Fruit fly (Drosophila melanogaster) whole organism, prepupa: ENCODE measurements around the gene Bdp1.

ENCODE experiments used
- CG10631 ChIP-seq: fragments of 200-800 bp; sonication (Bioruptor generic); optimal IDR thresholded peaks from 2 replicates; lab custom pipeline; 2016; ENCODE audit warnings: missing biosample characterization, missing genetic modification characterization
- CG10669 ChIP-seq: fragments of 200-800 bp; sonication (Bioruptor generic); optimal IDR thresholded peaks from 3 replicates; lab custom pipeline; 2018; ENCODE audit warnings: missing biosample characterization, mild to moderate bottlenecking, missing genetic modification characterization, moderate library complexity
- CG11902 ChIP-seq: fragments of 200-800 bp; sonication (Bioruptor generic); optimal IDR thresholded peaks from 3 replicates; lab custom pipeline; 2016; ENCODE audit warnings: missing biosample characterization, missing genetic modification characterization
- CG15336 ChIP-seq: fragments of 200-800 bp; sonication (Bioruptor generic); IDR thresholded peaks from 2 replicates; pipeline ENCODE4 v1.3.6; 2022; ENCODE audit warnings: missing biosample characterization, missing genetic modification characterization
- CG16779 ChIP-seq: fragments of 200-800 bp; sonication (Bioruptor generic); optimal IDR thresholded peaks from 3 replicates; lab custom pipeline; 2017; ENCODE audit warnings: missing biosample characterization, mild to moderate bottlenecking, missing genetic modification characterization
- CG3032 ChIP-seq: fragments of 200-800 bp; optimal IDR thresholded peaks from 2 replicates; lab custom pipeline; 2019; ENCODE audit warnings: missing biosample characterization, mild to moderate bottlenecking, missing genetic modification characterization, moderate library complexity
- CG31627 ChIP-seq: fragments of 200-800 bp; sonication (Bioruptor generic); optimal IDR thresholded peaks from 3 replicates; lab custom pipeline; 2016; ENCODE audit warnings: missing biosample characterization, missing genetic modification characterization
- CG32006 ChIP-seq: fragments of 200-800 bp; sonication (Bioruptor generic); optimal IDR thresholded peaks from 3 replicates; lab custom pipeline; 2017; ENCODE audit warnings: missing biosample characterization, mild to moderate bottlenecking, missing genetic modification characterization
- CG34406 ChIP-seq: fragments of 200-800 bp; sonication (Bioruptor generic); optimal IDR thresholded peaks from 3 replicates; lab custom pipeline; 2016; ENCODE audit warnings: missing biosample characterization, missing genetic modification characterization
- CG3919 ChIP-seq: fragments of 200-800 bp; sonication (Bioruptor generic); optimal IDR thresholded peaks from 3 replicates; lab custom pipeline; 2016; ENCODE audit warnings: missing biosample characterization, missing genetic modification characterization
- CG4318 ChIP-seq: fragments of 200-800 bp; sonication (Bioruptor generic); optimal IDR thresholded peaks from 3 replicates; lab custom pipeline; 2017; ENCODE audit warnings: missing biosample characterization, mild to moderate bottlenecking, missing genetic modification characterization
- CG6163 ChIP-seq: fragments of 200-800 bp; sonication (Bioruptor generic); IDR thresholded peaks from 3 replicates; pipeline ENCODE4 v1.3.6; 2022; ENCODE audit warnings: missing biosample characterization, missing genetic modification characterization
- CG6276 ChIP-seq: fragments of 200-800 bp; sonication (Bioruptor generic); optimal IDR thresholded peaks from 2 replicates; lab custom pipeline; 2017; ENCODE audit warnings: missing biosample characterization, mild to moderate bottlenecking, missing genetic modification characterization
- CG6792 ChIP-seq: fragments of 200-800 bp; sonication (Bioruptor generic); optimal IDR thresholded peaks from 3 replicates; lab custom pipeline; 2016; ENCODE audit warnings: missing biosample characterization, missing genetic modification characterization
- CG6808 ChIP-seq: fragments of 200-800 bp; sonication (Bioruptor generic); optimal IDR thresholded peaks from 3 replicates; lab custom pipeline; 2017; ENCODE audit warnings: missing biosample characterization, missing genetic modification characterization, mild to moderate bottlenecking, moderate library complexity, missing genetic modification reagents
- CG6854 ChIP-seq: fragments of 200-800 bp; sonication (Bioruptor generic); optimal IDR thresholded peaks from 2 replicates; lab custom pipeline; 2017; ENCODE audit warnings: missing biosample characterization, mild to moderate bottlenecking, missing genetic modification characterization
- CG7368 ChIP-seq: fragments of 200-800 bp; sonication (Bioruptor generic); optimal IDR thresholded peaks from 3 replicates; lab custom pipeline; 2016; ENCODE audit warnings: missing biosample characterization, missing genetic modification characterization
- CG8319 ChIP-seq: fragments of 200-800 bp; sonication (Bioruptor generic); optimal IDR thresholded peaks from 3 replicates; lab custom pipeline; 2016; ENCODE audit warnings: missing biosample characterization, missing genetic modification characterization
- CG9139 ChIP-seq: fragments of 200-800 bp; sonication (Bioruptor generic); optimal IDR thresholded peaks from 3 replicates; lab custom pipeline; 2017; ENCODE audit warnings: missing biosample characterization, mild to moderate bottlenecking, missing genetic modification characterization
- Eip75B ChIP-seq: fragments of 200-800 bp; sonication (Bioruptor generic); optimal IDR thresholded peaks from 3 replicates; lab custom pipeline; 2016; ENCODE audit warnings: missing biosample characterization, missing genetic modification characterization
- Eip78C ChIP-seq: fragments of 200-800 bp; sonication (Bioruptor generic); peaks from one replicate; lab custom pipeline; 2016; ENCODE audit warnings: missing biosample characterization, missing genetic modification characterization
- Eip93F ChIP-seq: fragments of 200-800 bp; sonication (Bioruptor generic); optimal IDR thresholded peaks from 2 replicates; lab custom pipeline; 2016; ENCODE audit warnings: missing biosample characterization, mild to moderate bottlenecking, missing genetic modification characterization
- Ets96B ChIP-seq: fragments of 200-800 bp; optimal IDR thresholded peaks from 2 replicates; lab custom pipeline; 2019; ENCODE audit warnings: missing biosample characterization, mild to moderate bottlenecking, missing genetic modification characterization, moderate library complexity
- Gug ChIP-seq: fragments of 200-800 bp; sonication (Bioruptor generic); IDR thresholded peaks from 2 replicates; pipeline ENCODE4 v1.3.6; 2022; ENCODE audit warnings: missing biosample characterization, missing genetic modification characterization
- Hr39 ChIP-seq: fragments of 200-800 bp; sonication (Bioruptor generic); optimal IDR thresholded peaks from 2 replicates; lab custom pipeline; 2016; ENCODE audit warnings: missing biosample characterization, missing genetic modification characterization
- Hr4 ChIP-seq: fragments of 200-800 bp; sonication (Bioruptor generic); optimal IDR thresholded peaks from 3 replicates; lab custom pipeline; 2016; ENCODE audit warnings: missing biosample characterization, missing genetic modification characterization
- Lpt ChIP-seq: fragments of 200-800 bp; sonication (Bioruptor generic); optimal IDR thresholded peaks from 3 replicates; lab custom pipeline; 2016; ENCODE audit warnings: missing biosample characterization, missing genetic modification characterization
- Met ChIP-seq: fragments of 200-800 bp; sonication (Bioruptor generic); optimal IDR thresholded peaks from 3 replicates; lab custom pipeline; 2016; ENCODE audit warnings: missing biosample characterization, missing genetic modification characterization
- OdsH ChIP-seq: fragments of 200-800 bp; sonication (Bioruptor generic); optimal IDR thresholded peaks from 3 replicates; lab custom pipeline; 2016; ENCODE audit warnings: missing biosample characterization, missing genetic modification characterization
- Sox102F ChIP-seq: fragments of 200-800 bp; sonication (Bioruptor generic); optimal IDR thresholded peaks from 2 replicates; lab custom pipeline; 2016; ENCODE audit warnings: missing biosample characterization, mild to moderate bottlenecking, missing genetic modification characterization
- Sox14 ChIP-seq: fragments of 200-800 bp; sonication (Bioruptor generic); optimal IDR thresholded peaks from 3 replicates; lab custom pipeline; 2016; ENCODE audit warnings: missing biosample characterization, missing genetic modification characterization
- cyc ChIP-seq: fragments of 200-800 bp; sonication (Bioruptor generic); optimal IDR thresholded peaks from 3 replicates; lab custom pipeline; 2016; ENCODE audit warnings: missing biosample characterization, missing genetic modification characterization
- dac ChIP-seq: fragments of 200-800 bp; sonication (Bioruptor generic); optimal IDR thresholded peaks from 2 replicates; lab custom pipeline; 2017; ENCODE audit warnings: missing biosample characterization, mild to moderate bottlenecking, missing genetic modification characterization
- eg ChIP-seq: fragments of 200-800 bp; sonication (Bioruptor generic); IDR thresholded peaks from 3 replicates; pipeline ENCODE4 v1.3.6; 2022; ENCODE audit warnings: missing biosample characterization, missing genetic modification characterization
- esn ChIP-seq: fragments of 200-800 bp; sonication (Bioruptor generic); optimal IDR thresholded peaks from 2 replicates; lab custom pipeline; 2016; ENCODE audit warnings: missing biosample characterization, mild to moderate bottlenecking, missing genetic modification characterization, moderate library complexity
- fd59A ChIP-seq: fragments of 200-800 bp; sonication (Bioruptor generic); optimal IDR thresholded peaks from 2 replicates; lab custom pipeline; 2017; ENCODE audit warnings: missing biosample characterization, mild to moderate bottlenecking, missing genetic modification characterization, missing genetic modification reagents
- fd85E ChIP-seq: fragments of 200-800 bp; sonication (Bioruptor generic); optimal IDR thresholded peaks from 3 replicates; lab custom pipeline; 2016; ENCODE audit warnings: missing biosample characterization, missing genetic modification characterization
- lz ChIP-seq: fragments of 200-800 bp; sonication (Bioruptor generic); optimal IDR thresholded peaks from 3 replicates; lab custom pipeline; 2016; ENCODE audit warnings: missing biosample characterization, missing genetic modification characterization
- net ChIP-seq: fragments of 200-800 bp; sonication (Bioruptor generic); optimal IDR thresholded peaks from 3 replicates; lab custom pipeline; 2016; ENCODE audit warnings: missing biosample characterization, missing genetic modification characterization
- pdm3 ChIP-seq: fragments of 200-800 bp; sonication (Bioruptor generic); optimal IDR thresholded peaks from 3 replicates; lab custom pipeline; 2016; ENCODE audit warnings: missing biosample characterization, missing genetic modification characterization
- salr ChIP-seq, 2 experiments: fragments of 200-800 bp; sonication (Bioruptor generic); optimal IDR thresholded peaks; 3 replicates each; lab custom pipeline; 2016 to 2018; ENCODE audit warnings: missing biosample characterization in 2 of 2, missing genetic modification characterization in 2 of 2, mild to moderate bottlenecking in 1 of 2
- spab ChIP-seq: fragments of 200-800 bp; sonication (Bioruptor generic); optimal IDR thresholded peaks from 2 replicates; lab custom pipeline; 2017; ENCODE audit warnings: missing biosample characterization, mild to moderate bottlenecking, missing genetic modification characterization, missing genetic modification reagents
- ss ChIP-seq, 2 experiments: fragments of 200-800 bp; sonication (Bioruptor generic); optimal IDR thresholded peaks; 2 replicates in 1 of 2; 3 replicates in 1 of 2; lab custom pipeline; 2017 to 2018; ENCODE audit warnings: mild to moderate bottlenecking in 2 of 2, missing biosample characterization in 2 of 2, missing genetic modification characterization in 2 of 2, moderate library complexity in 1 of 2
- svp ChIP-seq: fragments of 200-800 bp; sonication (Bioruptor generic); peaks from one replicate; lab custom pipeline; 2016; ENCODE audit warnings: missing biosample characterization, missing genetic modification characterization
- topi ChIP-seq: fragments of 200-800 bp; sonication (Bioruptor generic); optimal IDR thresholded peaks from 3 replicates; lab custom pipeline; 2016; ENCODE audit warnings: missing biosample characterization, missing genetic modification characterization
- vri ChIP-seq: fragments of 200-800 bp; sonication (Bioruptor generic); optimal IDR thresholded peaks from 3 replicates; lab custom pipeline; 2016; ENCODE audit warnings: missing biosample characterization, mild to moderate bottlenecking, missing genetic modification characterization

The Bdp1 gene

DNA sequence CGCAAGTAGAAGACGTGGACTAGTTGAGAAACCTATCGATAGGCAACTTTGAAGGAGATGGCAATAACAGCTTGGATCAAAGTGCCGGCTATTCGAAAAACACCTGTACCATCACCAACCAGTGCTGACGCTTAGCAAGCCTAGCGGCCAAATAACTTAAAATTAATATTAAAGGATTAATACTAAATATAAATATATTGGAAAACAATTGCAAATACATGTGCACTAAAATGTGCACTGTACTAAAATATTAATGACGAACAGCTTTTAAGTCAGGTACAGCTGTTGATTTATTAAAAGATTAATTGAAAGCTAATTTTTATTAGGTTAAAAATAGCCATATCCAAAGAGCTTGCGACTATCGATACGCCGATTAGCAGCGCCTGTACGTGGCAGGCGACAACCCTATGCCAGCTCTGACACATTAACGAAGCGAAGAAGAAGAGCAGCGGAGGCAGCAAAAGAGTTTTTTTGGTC is 4.8 kb upstream of the Bdp1 start, which contains the start of the genes CG9302 and beta'COP (continued):
- TF ChIP-seq net (no peak), CG31627 (GFP tag; lab: Kevin White, UChicago) (peak; percentile 61), svp (GFP tag; lab: Kevin White, UChicago) (no peak), CG32006 (no peak), Eip78C (GFP tag; lab: Kevin White, UChicago) (no peak), Lpt (GFP tag; lab: Kevin White, UChicago) (no peak), spab (no peak), Gug (GFP tag; lab: Robert Waterston, UW) (peak; percentile 47), Eip75B (GFP tag; lab: Kevin White, UChicago) (no peak), CG9139 (GFP tag; lab: Kevin White, UChicago) (no peak), CG16779 (tag; lab: Kevin White, UChicago) (no peak), CG4318 (no peak), cyc (GFP tag; lab: Kevin White, UChicago) (peak; percentile 46), OdsH (GFP tag; lab: Kevin White, UChicago) (peak; percentile 74), Eip93F (GFP tag; lab: Kevin White, UChicago) (peak; percentile 21), Sox102F (no peak), esn (GFP tag; lab: Kevin White, UChicago) (peak; percentile 67), Hr39 (GFP tag; lab: Kevin White, UChicago) (no peak), Met (no peak), CG3919 (GFP tag; lab: Kevin White, UChicago) (no peak), CG10631 (GFP tag; lab: Kevin White, UChicago) (peak; percentile 79), Hr4 (GFP tag; lab: Kevin White, UChicago) (no peak), CG6792 (GFP tag; lab: Kevin White, UChicago) (peak; percentile 45)

DNA sequence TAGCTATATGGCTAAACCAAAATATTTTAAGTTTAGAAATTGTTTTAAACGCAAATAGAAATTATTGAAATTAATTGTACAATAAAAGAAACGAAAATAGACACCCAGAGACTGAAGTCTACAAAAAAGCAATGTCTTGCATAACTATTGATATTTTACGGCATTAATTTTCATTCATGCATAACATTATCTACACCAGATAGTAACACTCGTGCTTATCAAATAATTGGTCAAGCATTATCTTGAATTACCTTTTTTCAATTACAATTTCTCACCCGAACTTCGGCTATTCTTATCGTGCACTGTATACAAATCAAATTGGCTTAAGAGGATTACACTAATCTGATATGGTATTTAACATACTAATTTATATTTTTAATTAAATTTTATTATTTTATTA is 2.4 kb upstream of the Bdp1 start:
- TF ChIP-seq eg (GFP tag; lab: Robert Waterston, UW) (no peak), lz (GFP tag; lab: Kevin White, UChicago) (no peak), CG3032 (no peak), OdsH (GFP tag; lab: Kevin White, UChicago) (no peak), esn (GFP tag; lab: Kevin White, UChicago) (no peak), cyc (GFP tag; lab: Kevin White, UChicago) (no peak), CG10669 (GFP tag; lab: Kevin White, UChicago) (no peak), CG7368 (GFP tag; lab: Kevin White, UChicago) (no peak), CG6854 (GFP tag; lab: Kevin White, UChicago) (no peak), fd59A (GFP tag; lab: Kevin White, UChicago) (no peak), Sox14 (GFP tag; lab: Kevin White, UChicago) (no peak), fd85E (GFP tag; lab: Kevin White, UChicago) (no peak), CG3919 (GFP tag; lab: Kevin White, UChicago) (no peak), spab (no peak), Eip78C (GFP tag; lab: Kevin White, UChicago) (no peak), Ets96B (tag; lab: Kevin White, UChicago) (no peak), dac (GFP tag; lab: Kevin White, UChicago) (no peak)

DNA sequence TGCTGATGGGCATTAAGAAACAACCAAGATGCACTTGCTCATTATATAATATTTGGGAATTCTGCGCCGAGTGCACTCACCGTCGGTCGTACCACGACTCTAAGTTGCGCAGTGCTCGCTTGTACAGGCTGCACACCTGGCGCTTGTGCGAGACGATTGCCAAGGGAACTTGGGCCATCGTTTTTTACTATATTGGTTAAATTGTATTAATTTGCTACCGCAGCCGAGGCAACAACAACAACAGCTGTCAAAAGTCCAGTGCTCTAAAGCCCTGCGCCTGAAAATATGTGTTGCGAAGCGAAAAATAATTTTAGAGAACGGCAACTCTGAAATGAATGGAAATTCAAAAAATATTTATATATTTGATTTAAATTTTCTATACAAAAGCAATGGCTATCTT is 2.9 kb downstream of the Bdp1 start, which contains the start of gene ND-B22:
Gene ND-B22 (minus strand): TSS at position 349 of the 400 bp plus-strand sequence.
- TF ChIP-seq CG9139 (GFP tag; lab: Kevin White, UChicago): no peak
- TF ChIP-seq topi: peak; percentile 51
- TF ChIP-seq Met: peak; percentile 54
- no peak for TF ChIP-seq CG6808 (GFP tag; lab: Kevin White, UChicago)
- TF ChIP-seq Sox102F: peak; percentile 19
- TF ChIP-seq CG34406 (GFP tag; lab: Kevin White, UChicago): no peak
- no peak for TF ChIP-seq CG32006
- peak; percentile 31 for TF ChIP-seq pdm3 (GFP tag; lab: Kevin White, UChicago)
- no peak for TF ChIP-seq CG6276 (GFP tag; lab: Kevin White, UChicago)
- peak in 1 of 2 experiments; percentile 9 for TF ChIP-seq ss (GFP tag; optimal IDR thresholded peaks at IDR 0.05; lab: Kevin White, UChicago)
- TF ChIP-seq CG15336 (GFP tag; lab: Robert Waterston, UW): no peak
- no peak for TF ChIP-seq salr (GFP tag; optimal IDR thresholded peaks at IDR 0.05; lab: Kevin White, UChicago)
- TF ChIP-seq CG3032: peak; percentile 25
- no peak for TF ChIP-seq net
- peak; percentile 45 for TF ChIP-seq CG31627 (GFP tag; lab: Kevin White, UChicago)
- peak; percentile 79 for TF ChIP-seq Eip78C (GFP tag; lab: Kevin White, UChicago)
- peak; percentile 35 for TF ChIP-seq lz (GFP tag; lab: Kevin White, UChicago)
- TF ChIP-seq CG8319: no peak
- TF ChIP-seq cyc (GFP tag; lab: Kevin White, UChicago): peak; percentile 49
- peak; percentile 75 for TF ChIP-seq vri (GFP tag; lab: Kevin White, UChicago)
- TF ChIP-seq CG6163 (GFP tag; lab: Robert Waterston, UW): no peak
- TF ChIP-seq CG11902 (GFP tag; lab: Kevin White, UChicago): no peak
- TF ChIP-seq CG3919 (GFP tag; lab: Kevin White, UChicago): peak; percentile 18
- peak; percentile 18 for TF ChIP-seq Hr39 (GFP tag; lab: Kevin White, UChicago)
- TF ChIP-seq Eip75B (GFP tag; lab: Kevin White, UChicago): peak; percentile 25
- no peak for TF ChIP-seq fd59A (GFP tag; lab: Kevin White, UChicago)
- no peak for TF ChIP-seq CG10669 (GFP tag; lab: Kevin White, UChicago)
- TF ChIP-seq eg (GFP tag; lab: Robert Waterston, UW): no peak
